Fruit fly (Drosophila melanogaster): ENCODE measurements around the gene CG6664.

The CG6664 gene

DNA sequence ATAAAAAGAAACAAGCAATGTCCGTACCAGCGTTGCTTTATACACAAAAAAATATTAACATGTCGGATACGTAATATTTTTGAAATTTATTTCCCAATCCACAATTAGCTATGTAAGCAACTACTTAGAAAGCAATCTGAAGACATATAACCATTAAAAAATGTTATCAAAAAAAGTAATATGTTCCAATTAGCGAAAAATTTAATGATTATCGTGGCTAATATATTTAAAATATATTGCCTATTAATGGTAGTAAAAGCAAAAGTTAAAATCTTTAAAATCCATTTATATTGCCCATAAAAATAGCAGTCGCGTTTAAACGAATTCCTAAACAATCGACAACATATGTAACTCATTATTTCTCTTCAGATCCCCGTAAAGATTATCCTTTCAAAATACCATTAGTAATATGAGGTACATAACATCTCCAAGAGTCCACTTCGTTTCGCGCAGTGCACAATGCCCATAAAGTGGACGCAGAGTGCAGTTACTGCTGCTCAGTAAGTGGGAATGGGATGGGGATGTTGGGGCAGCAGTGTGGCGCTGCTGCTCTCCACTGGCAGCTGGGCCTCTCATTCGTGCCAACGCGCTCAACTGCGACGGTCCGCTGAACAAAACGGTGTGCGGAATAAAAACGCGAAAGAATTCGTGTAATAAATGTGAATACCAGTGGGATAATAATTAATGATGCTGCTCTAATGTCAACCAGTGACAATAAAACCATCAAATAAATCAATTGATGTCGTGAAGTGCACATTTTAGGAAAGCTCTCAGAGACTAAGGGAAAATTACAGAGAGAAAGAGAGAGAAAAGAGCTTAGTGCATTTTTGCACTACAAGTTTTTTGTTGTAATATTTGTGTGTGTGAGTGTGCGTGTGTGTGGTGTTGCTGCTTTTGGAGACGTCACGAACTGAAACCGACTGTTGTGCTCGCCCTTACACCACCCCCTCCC, 29.6 kb downstream of the CG6664 start (continued):
- TF ChIP-seq maf-S (GFP tag; optimal IDR thresholded peaks at IDR 0.05) (no peak), Lim3 (GFP tag; IDR thresholded peaks at IDR 0.05) (no peak), CG32772 (GFP tag; IDR thresholded peaks at IDR 0.05) (peak; percentile 29; the same call in 1 of the 2 replicates), Gsc (GFP tag; IDR thresholded peaks at IDR 0.05) (no peak), CG32767 (GFP tag; IDR thresholded peaks at IDR 0.05) (no peak), az2 (GFP tag; optimal IDR thresholded peaks at IDR 0.05) (peak; percentile 52), trem (tag; optimal IDR thresholded peaks at IDR 0.05) (no peak), CG3407 (GFP tag; optimal IDR thresholded peaks at IDR 0.05) (peak; percentile 11), CG11398 (GFP tag; optimal IDR thresholded peaks at IDR 0.05) (no peak), CG14050 (GFP tag; IDR thresholded peaks at IDR 0.05) (no peak), Trl (optimal IDR thresholded peaks at IDR 0.05) (peak; percentile 28 to 41), Trl (GFP tag; optimal IDR thresholded peaks at IDR 0.05) (no peak), CG7556 (GFP tag; optimal IDR thresholded peaks at IDR 0.05) (peak; percentile 85), H2.0 (GFP tag; IDR thresholded peaks at IDR 0.05) (0 out of 2 replicates have a peak, but pooled peaks have one; percentile 7), Ravus (GFP tag; IDR thresholded peaks at IDR 0.05) (no peak), HLH3B (GFP tag; IDR thresholded peaks at IDR 0.05) (peak; percentile 39; the same call in 1 of the 2 replicates), Fer1 (GFP tag; optimal IDR thresholded peaks at IDR 0.05) (no peak), tna (GFP tag; IDR thresholded peaks at IDR 0.05; ENCODE audit: partially characterized antibody) (no peak), CG8281 (tag; optimal IDR thresholded peaks at IDR 0.05) (peak; percentile 24), CG1603 (tag; optimal IDR thresholded peaks at IDR 0.05) (peak; percentile 46), CG14860 (GFP tag; IDR thresholded peaks at IDR 0.05; ENCODE audit: partially characterized antibody) (no peak), Awh (GFP tag; IDR thresholded peaks at IDR 0.05) (peak; percentile 74), Abd-B (GFP tag; optimal IDR thresholded peaks at IDR 0.05) (peak; percentile 48), CG13123 (GFP tag; optimal IDR thresholded peaks at IDR 0.05) (no peak), Ets97D (GFP tag; optimal IDR thresholded peaks at IDR 0.05) (no peak), Med (GFP tag) (peak; percentile 79), CG8944 (GFP tag; optimal IDR thresholded peaks at IDR 0.05) (peak; percentile 1), ase (GFP tag; IDR thresholded peaks at IDR 0.05) (peak; percentile 20; the same call in 1 of the 3 replicates), lmd (GFP tag; IDR thresholded peaks at IDR 0.05) (peak; percentile 27; the same call in 1 of the 2 replicates), odd (GFP tag; optimal IDR thresholded peaks at IDR 0.05) (peak; percentile 65), stc (GFP tag; IDR thresholded peaks at IDR 0.05) (no peak), Scr (GFP tag; IDR thresholded peaks at IDR 0.05; ENCODE audit: partially characterized antibody) (no peak), HLH54F (GFP tag; optimal IDR thresholded peaks at IDR 0.05) (no peak), TFAM (GFP tag; optimal IDR thresholded peaks at IDR 0.05) (no peak), nerfin-1 (tag; optimal IDR thresholded peaks at IDR 0.05) (peak; percentile 18), CG5180 (GFP tag; optimal IDR thresholded peaks at IDR 0.05) (peak; percentile 63), Drgx (GFP tag; IDR thresholded peaks at IDR 0.05) (peak; percentile 80), CG6689 (GFP tag; IDR thresholded peaks at IDR 0.05) (peak; percentile 42), MESR4 (GFP tag; optimal IDR thresholded peaks at IDR 0.05) (no peak), D (optimal IDR thresholded peaks at IDR 0.05) (no peak), D (GFP tag; optimal IDR thresholded peaks at IDR 0.05) (peak; percentile 67), CG7963 (GFP tag; IDR thresholded peaks at IDR 0.05; ENCODE audit: partially characterized antibody) (no peak), CG6272 (GFP tag; IDR thresholded peaks at IDR 0.05) (no peak), CG30020 (tag; optimal IDR thresholded peaks at IDR 0.05) (no peak), CG2199 (GFP tag; IDR thresholded peaks at IDR 0.05) (no peak), insv (GFP tag; optimal IDR thresholded peaks at IDR 0.05) (no peak), CG11696 (GFP tag; IDR thresholded peaks at IDR 0.05) (no peak), da (GFP tag; optimal IDR thresholded peaks at IDR 0.05) (no peak), otp (GFP tag; IDR thresholded peaks at IDR 0.05) (no peak; the same call in 2 of the 3 replicates), CG7786 (GFP tag; optimal IDR thresholded peaks at IDR 0.05) (peak; percentile 11)
